Worm (Caenorhabditis elegans) whole organism, late embryonic: Measurements from ENCODE around the gene K10B2.4.

Experiments used
- ama-1 ChIP-seq: fragments of 150-350 bp; optimal IDR thresholded peaks from 2 replicates; lab custom pipeline; 2014
- lim-6 ChIP-seq: sonication (generic microtip); optimal IDR thresholded peaks from 2 replicates; lab custom pipeline; 2016; ENCODE audit warnings: missing genetic modification characterization, missing compliant biosample characterization

DNA sequence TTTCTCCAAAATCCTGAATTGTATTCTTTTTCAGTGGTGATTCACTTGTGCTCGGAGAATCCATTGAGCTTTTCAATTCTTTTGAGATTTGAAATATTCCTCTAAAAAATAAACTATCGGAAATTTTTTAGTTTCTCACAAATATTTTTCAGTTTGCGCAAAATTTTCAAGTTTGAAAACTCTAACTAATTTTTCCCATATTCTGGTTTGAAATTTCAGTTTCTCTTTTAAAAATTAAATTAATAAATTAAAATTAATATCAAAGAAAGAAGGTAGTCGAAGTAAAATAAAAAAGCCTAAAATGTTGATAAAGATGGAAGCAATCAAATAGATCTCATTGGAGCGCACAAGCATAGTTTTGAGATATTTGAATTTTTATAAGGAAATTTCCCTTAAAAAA lies 8.9 kb downstream of the K10B2.4 start, which contains the start of gene C32D5.10:
- TF ChIP-seq lim-6 (no peak), ama-1 (lab: Kevin White, UChicago) (no peak)
